Fruit fly (Drosophila melanogaster) whole organism, adult: ENCODE results near the gene Rab6.

ENCODE experiments used
- Hr96 ChIP-seq: fragments of 200-800 bp; sonication (Bioruptor generic); optimal IDR thresholded peaks from 2 replicates; lab custom pipeline; 2016; ENCODE audit warnings: missing biosample characterization, missing genetic modification characterization
- Mnt ChIP-seq: fragments of 200-800 bp; sonication (Bioruptor generic); optimal IDR thresholded peaks from 2 replicates; lab custom pipeline; 2016; ENCODE audit warnings: missing biosample characterization, mild to moderate bottlenecking, missing genetic modification characterization

DNA sequence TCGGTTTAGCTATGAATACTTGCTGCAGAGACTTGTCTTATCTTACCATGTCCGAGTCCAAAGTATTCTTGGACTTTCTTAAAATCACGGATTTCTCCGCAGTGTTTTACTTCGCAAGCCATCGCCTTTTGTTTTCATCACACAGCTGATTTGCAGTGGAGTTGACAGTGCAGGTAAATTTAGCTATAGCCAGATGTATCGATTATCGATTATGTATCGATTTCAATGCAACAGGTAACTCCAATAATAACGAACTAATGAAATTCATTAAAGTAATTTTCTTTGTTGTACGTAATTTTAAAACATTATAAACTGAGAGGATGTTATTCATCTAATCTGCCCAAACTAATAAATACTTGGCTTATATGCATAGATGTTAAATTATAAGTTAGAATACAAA, 45.9 kb downstream of the Rab6 start, which contains the start of gene Rab3-GAP:
- TF ChIP-seq Mnt (GFP tag; lab: Kevin White, UChicago) (no peak), Hr96 (no peak)
